Worm (Caenorhabditis elegans) whole organism, early embryonic: ENCODE measurements around the gene E01G4.5.

Experiments
- hnd-1 ChIP-seq: sonication (generic microtip); optimal IDR thresholded peaks from 2 replicates; lab custom pipeline; 2016; ENCODE audit warnings: missing genetic modification characterization, missing compliant biosample characterization
- pes-1 ChIP-seq: fragments of 200-800 bp; sonication (Bioruptor generic); IDR thresholded peaks from 2 replicates; pipeline ENCODE4 v1.3.6; 2022; ENCODE audit warnings: missing genetic modification reagents, missing genetic modification characterization, missing compliant biosample characterization
- tbx-11 ChIP-seq: fragments of 200-800 bp; sonication (Bioruptor generic); IDR thresholded peaks from 2 replicates; pipeline ENCODE4 v1.3.6; 2022; ENCODE audit warnings: missing genetic modification characterization, missing compliant biosample characterization
- tbx-37 ChIP-seq: fragments of 200-800 bp; sonication (Bioruptor generic); conservative IDR thresholded peaks from 2 replicates; pipeline ENCODE4 v1.3.6; 2022; ENCODE audit warnings: missing genetic modification reagents, missing genetic modification characterization, missing compliant biosample characterization

DNA sequence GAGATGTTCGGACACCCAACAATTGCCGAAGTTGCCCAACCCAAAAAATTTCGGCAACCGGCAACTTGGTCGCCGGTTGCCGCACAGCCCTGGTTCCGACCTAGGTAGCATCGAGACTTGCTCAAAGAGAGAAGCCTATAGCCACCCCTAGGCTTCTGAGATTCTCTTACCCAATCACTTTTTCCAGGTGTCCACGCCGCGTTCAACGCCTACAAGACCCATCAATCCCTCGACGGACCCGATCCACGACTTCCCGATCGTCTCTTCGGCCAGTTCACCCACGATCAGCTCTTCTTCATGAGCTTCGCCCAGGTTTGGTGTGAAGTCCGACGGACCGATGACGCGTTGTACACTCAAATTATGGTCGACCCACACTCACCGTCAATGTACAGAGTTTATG lies 43.6 kb downstream of the E01G4.5 start:
- TF ChIP-seq hnd-1 (tag; lab: Kevin White, UChicago) (no peak), pes-1 (GFP tag; lab: Robert Waterston, UW) (no peak), tbx-11 (no peak), tbx-37 (GFP tag; lab: Robert Waterston, UW) (no peak)
